Worm (Caenorhabditis elegans): Measurements from ENCODE around the gene F16G10.7.

- TF ChIP-seq eyg-1 (tag; optimal IDR thresholded peaks at IDR 0.05): no peak
- TF ChIP-seq nhr-11 (tag; optimal IDR thresholded peaks at IDR 0.05): no peak
- TF ChIP-seq ceh-34 (tag; optimal IDR thresholded peaks at IDR 0.05): no peak
- no peak for TF ChIP-seq pha-2 (tag; optimal IDR thresholded peaks at IDR 0.05)
- no peak for TF ChIP-seq lim-6 (tag; optimal IDR thresholded peaks at IDR 0.05)
- TF ChIP-seq dve-1 (tag; optimal IDR thresholded peaks at IDR 0.05): no peak
- no peak for TF ChIP-seq npax-4 (tag; optimal IDR thresholded peaks at IDR 0.05)
- no peak for TF ChIP-seq T23F11.4 (GFP tag; optimal IDR thresholded peaks at IDR 0.05)
- TF ChIP-seq ceh-45 (GFP tag; IDR thresholded peaks at IDR 0.05): no peak
- no peak for TF ChIP-seq ama-1 (optimal IDR thresholded peaks at IDR 0.05)
Measured at ce11 chrII:2335572-2335971, 44.5 kb downstream of the F16G10.7 start, which contains the start of gene F43C11.7.
